Worm (Caenorhabditis elegans) whole organism, early embryonic: Measurements from ENCODE around the gene nas-11.

Source experiments
- B0310.2 ChIP-seq: sonication (generic microtip); optimal IDR thresholded peaks from 2 replicates; lab custom pipeline; 2016; ENCODE audit warnings: mild to moderate bottlenecking, missing genetic modification characterization, missing compliant biosample characterization
- F13C5.2 ChIP-seq: sonication (generic microtip); optimal IDR thresholded peaks from 2 replicates; lab custom pipeline; 2017; ENCODE audit warnings: mild to moderate bottlenecking, missing genetic modification characterization, inconsistent platforms, missing compliant biosample characterization
- aly-1 ChIP-seq: sonication (generic microtip); optimal IDR thresholded peaks from 2 replicates; lab custom pipeline; 2016; ENCODE audit warnings: missing genetic modification characterization, missing compliant biosample characterization
- ama-1 ChIP-seq: fragments of 150-350 bp; optimal IDR thresholded peaks from 2 replicates; lab custom pipeline; 2014
- ceh-13 ChIP-seq: fragments of 200-800 bp; sonication (Bioruptor generic); optimal IDR thresholded peaks from 2 replicates; lab custom pipeline; 2018; ENCODE audit warnings: mild to moderate bottlenecking, missing genetic modification characterization, missing compliant biosample characterization
- ceh-36 ChIP-seq: sonication (generic microtip); optimal IDR thresholded peaks from 2 replicates; lab custom pipeline; 2016; ENCODE audit warnings: missing genetic modification characterization, inconsistent platforms, missing compliant biosample characterization
- ets-7 ChIP-seq: sonication (generic microtip); optimal IDR thresholded peaks from 2 replicates; lab custom pipeline; 2016; ENCODE audit warnings: missing genotype, missing genetic modification characterization, missing compliant biosample characterization
- flt-1 ChIP-seq: fragments of 200-800 bp; sonication (Bioruptor generic); IDR thresholded peaks from 2 replicates; pipeline ENCODE4 v1.3.6; 2022; ENCODE audit warnings: missing genetic modification characterization, missing compliant biosample characterization
- hmbx-1 ChIP-seq: sonication (generic microtip); optimal IDR thresholded peaks from 2 replicates; lab custom pipeline; 2016; ENCODE audit warnings: mild to moderate bottlenecking, missing genetic modification characterization, missing compliant biosample characterization
- hmg-4 ChIP-seq: fragments of 200-800 bp; sonication (Bioruptor generic); optimal IDR thresholded peaks from 2 replicates; lab custom pipeline; 2018; ENCODE audit warnings: mild to moderate bottlenecking, missing genetic modification characterization, missing compliant biosample characterization
- hnd-1 ChIP-seq: sonication (generic microtip); optimal IDR thresholded peaks from 2 replicates; lab custom pipeline; 2016; ENCODE audit warnings: missing genetic modification characterization, missing compliant biosample characterization
- pes-1 ChIP-seq: fragments of 200-800 bp; sonication (Bioruptor generic); IDR thresholded peaks from 2 replicates; pipeline ENCODE4 v1.3.6; 2022; ENCODE audit warnings: missing genetic modification reagents, missing genetic modification characterization, missing compliant biosample characterization
- scrt-1 ChIP-seq: fragments of 200-800 bp; sonication (Bioruptor generic); IDR thresholded peaks from 2 replicates; pipeline ENCODE4 v1.3.6; 2022; ENCODE audit warnings: missing genetic modification characterization, missing compliant biosample characterization
- sea-1 ChIP-seq: fragments of 200-800 bp; sonication (Bioruptor generic); conservative IDR thresholded peaks from 2 replicates; pipeline ENCODE4 v1.3.6; 2022; ENCODE audit warnings: missing genetic modification characterization, missing compliant biosample characterization
- tbx-11 ChIP-seq: fragments of 200-800 bp; sonication (Bioruptor generic); IDR thresholded peaks from 2 replicates; pipeline ENCODE4 v1.3.6; 2022; ENCODE audit warnings: missing genetic modification characterization, missing compliant biosample characterization
- tbx-37 ChIP-seq: fragments of 200-800 bp; sonication (Bioruptor generic); conservative IDR thresholded peaks from 2 replicates; pipeline ENCODE4 v1.3.6; 2022; ENCODE audit warnings: missing genetic modification reagents, missing genetic modification characterization, missing compliant biosample characterization
- tra-4 ChIP-seq: sonication (generic microtip); optimal IDR thresholded peaks from 2 replicates; lab custom pipeline; 2017; ENCODE audit warnings: missing genetic modification characterization, missing compliant biosample characterization

The nas-11 gene

DNA sequence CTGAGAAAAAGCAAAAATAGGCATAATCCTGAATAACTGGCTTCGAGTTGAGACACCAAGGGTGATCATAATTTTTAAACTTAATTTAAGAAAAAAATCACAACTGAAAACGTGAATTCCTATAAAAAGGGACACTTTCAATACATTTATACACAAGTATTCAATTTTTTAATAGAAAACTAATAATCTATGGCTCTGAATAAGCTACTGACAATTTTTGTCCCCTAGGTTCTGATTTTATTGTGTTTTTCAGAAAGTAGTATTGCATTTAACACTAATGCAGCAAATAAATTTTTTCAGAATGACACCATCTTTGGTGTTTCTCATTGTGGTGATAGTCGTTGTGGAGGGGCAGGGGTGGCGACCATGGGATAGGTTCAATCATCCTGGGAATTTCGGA lies at the start of gene nas-11:
TSS of gene nas-11 (plus strand) at position 301 of the 400 bp plus-strand sequence.
- TF ChIP-seq hnd-1 (tag; lab: Kevin White, UChicago) (no peak), tbx-11 (no peak), ceh-36 (tag; lab: Kevin White, UChicago) (no peak), pes-1 (GFP tag; lab: Robert Waterston, UW) (no peak), ama-1 (lab: Kevin White, UChicago) (no peak), ets-7 (tag; lab: Kevin White, UChicago) (no peak), hmbx-1 (tag; lab: Kevin White, UChicago) (no peak), tbx-37 (no peak), ceh-13 (GFP tag; lab: Kevin White, UChicago) (no peak), F13C5.2 (tag; lab: Kevin White, UChicago) (no peak), sea-1 (no peak), flt-1 (GFP tag; lab: Robert Waterston, UW) (no peak), B0310.2 (no peak)

DNA sequence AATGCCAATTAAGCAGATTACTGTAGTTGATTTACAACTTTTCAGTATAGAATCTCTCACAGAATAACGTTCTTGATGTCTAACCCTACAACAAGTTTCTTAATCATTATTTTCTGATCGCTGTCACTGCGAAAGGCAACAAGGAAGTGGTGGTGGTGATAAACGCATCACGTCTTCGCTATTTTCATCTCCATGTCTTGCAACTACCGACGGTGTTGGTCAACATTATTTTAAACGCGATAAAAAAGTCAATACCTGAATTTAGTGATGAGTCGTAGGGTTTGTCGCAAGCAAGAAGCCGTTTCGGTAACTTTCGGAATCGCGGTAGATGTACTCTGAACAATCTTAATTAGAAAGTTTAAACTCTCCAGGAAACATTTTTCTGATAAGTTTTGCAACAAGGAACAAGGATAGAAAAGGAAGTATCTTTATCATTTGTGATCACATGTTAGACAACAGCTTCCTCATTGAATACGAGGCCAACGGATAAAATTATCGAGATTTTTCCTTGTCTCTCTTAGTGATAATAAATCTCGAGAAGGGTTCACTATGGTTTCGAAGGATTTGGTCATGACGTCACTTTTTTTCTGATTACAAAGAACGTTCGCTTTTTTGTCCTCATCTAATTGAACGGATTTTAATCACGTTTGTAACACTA lies 49.5 kb upstream of the nas-11 start:
- TF ChIP-seq B0310.2, result no peak
- TF ChIP-seq ets-7 (tag; lab: Kevin White, UChicago), result no peak
- no peak for TF ChIP-seq sea-1
- no peak for TF ChIP-seq ama-1 (lab: Kevin White, UChicago)
- no peak for TF ChIP-seq aly-1 (tag; lab: Kevin White, UChicago)
- no peak for TF ChIP-seq scrt-1 (GFP tag; lab: Robert Waterston, UW)

DNA sequence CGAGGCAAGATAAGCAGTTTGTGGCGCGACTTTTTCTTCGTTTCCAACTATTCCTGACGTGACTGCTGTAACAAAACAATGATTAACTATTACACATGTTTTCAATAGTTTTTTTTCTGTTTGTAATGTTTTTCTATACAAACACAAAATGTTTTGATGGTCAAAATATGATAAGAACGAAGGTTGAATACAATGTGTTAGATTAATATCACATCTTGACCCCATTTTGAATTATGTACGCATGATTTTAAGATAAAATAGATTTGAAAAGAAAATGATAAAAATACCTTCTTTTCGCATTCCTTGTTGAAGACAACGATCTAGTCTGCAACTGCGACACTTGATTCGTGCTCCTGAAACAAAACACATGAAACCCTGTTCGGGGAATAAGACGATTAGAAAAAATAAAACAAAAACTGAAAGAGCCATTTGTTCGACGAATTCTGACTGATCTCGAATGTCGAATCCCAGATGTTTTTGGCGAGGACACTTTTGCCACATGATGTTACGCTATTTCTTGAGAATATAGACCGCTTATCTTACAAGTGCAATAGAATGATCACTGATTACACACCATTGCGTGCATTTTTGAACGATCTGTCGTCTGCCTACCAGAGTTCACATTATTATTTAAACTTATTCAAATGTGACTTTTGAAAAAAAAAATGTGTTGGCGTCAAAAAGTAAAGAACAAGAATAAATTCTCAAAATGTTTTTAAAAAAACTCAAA lies 48.1 kb upstream of the nas-11 start:
- TF ChIP-seq pes-1 (GFP tag; lab: Robert Waterston, UW) (no peak), ama-1 (lab: Kevin White, UChicago) (no peak), flt-1 (GFP tag; lab: Robert Waterston, UW) (no peak), ets-7 (tag; lab: Kevin White, UChicago) (no peak), F13C5.2 (tag; lab: Kevin White, UChicago) (no peak), tbx-11 (no peak), tbx-37 (no peak), ceh-36 (tag; lab: Kevin White, UChicago) (no peak)

DNA sequence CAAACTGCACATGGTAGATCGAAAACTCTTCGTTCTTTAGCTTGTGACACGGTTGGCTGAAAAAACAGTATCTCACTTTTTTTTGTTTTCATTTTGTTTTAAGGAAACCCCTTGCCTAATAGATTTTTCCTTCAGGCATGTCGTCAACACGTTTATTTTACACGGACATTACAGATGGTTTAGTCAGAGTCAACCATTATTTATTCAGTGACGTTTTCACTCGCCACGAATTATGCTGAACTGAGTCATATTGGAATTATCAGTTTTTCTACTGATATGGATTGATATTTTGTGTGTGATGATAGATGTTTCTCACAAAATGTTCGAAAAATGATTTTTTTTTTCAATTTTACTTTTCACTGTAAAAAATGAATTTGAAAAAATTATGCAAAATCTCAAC lies 45.9 kb upstream of the nas-11 start:
- TF ChIP-seq ceh-13 (GFP tag; lab: Kevin White, UChicago) (no peak), hmg-4 (GFP tag; lab: Kevin White, UChicago) (no peak), tra-4 (tag; lab: Kevin White, UChicago) (no peak), F13C5.2 (tag; lab: Kevin White, UChicago) (no peak), flt-1 (GFP tag; lab: Robert Waterston, UW) (no peak), ets-7 (tag; lab: Kevin White, UChicago) (no peak), ama-1 (lab: Kevin White, UChicago) (no peak), B0310.2 (no peak), scrt-1 (GFP tag; lab: Robert Waterston, UW) (no peak), aly-1 (tag; lab: Kevin White, UChicago) (no peak), tbx-37 (no peak), pes-1 (GFP tag; lab: Robert Waterston, UW) (no peak), sea-1 (no peak), hnd-1 (tag; lab: Kevin White, UChicago) (no peak), ceh-36 (tag; lab: Kevin White, UChicago) (no peak), tbx-11 (no peak)

DNA sequence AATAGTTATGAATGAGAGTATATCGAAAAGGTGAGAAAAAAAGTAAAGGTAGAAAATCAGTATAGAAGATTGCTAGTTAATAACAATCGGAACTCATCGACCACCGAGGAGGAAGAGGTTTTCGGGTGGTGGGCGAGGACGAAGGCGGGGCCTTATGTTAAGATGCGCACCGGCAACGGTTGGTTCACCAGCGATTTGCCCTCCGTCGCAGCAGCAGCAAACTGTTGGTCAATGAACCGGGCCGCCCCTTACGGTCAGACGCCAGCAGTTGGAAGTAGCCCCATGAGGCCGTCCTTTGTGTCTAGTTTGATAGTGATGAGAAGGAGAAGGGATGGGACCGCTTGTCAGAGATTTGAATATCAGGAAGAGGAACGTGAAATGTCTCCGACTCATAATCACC lies 44.5 kb upstream of the nas-11 start, which contains the start of gene nhr-137:
TSS of gene nhr-137 (minus strand) at position 101 of the 400 bp plus-strand sequence.
- TF ChIP-seq ceh-13 (GFP tag; lab: Kevin White, UChicago) (no peak), ets-7 (tag; lab: Kevin White, UChicago) (no peak), aly-1 (tag; lab: Kevin White, UChicago) (no peak), hmg-4 (GFP tag; lab: Kevin White, UChicago) (no peak), sea-1 (no peak), ama-1 (lab: Kevin White, UChicago) (no peak), tra-4 (tag; lab: Kevin White, UChicago) (no peak), tbx-11 (no peak)

DNA sequence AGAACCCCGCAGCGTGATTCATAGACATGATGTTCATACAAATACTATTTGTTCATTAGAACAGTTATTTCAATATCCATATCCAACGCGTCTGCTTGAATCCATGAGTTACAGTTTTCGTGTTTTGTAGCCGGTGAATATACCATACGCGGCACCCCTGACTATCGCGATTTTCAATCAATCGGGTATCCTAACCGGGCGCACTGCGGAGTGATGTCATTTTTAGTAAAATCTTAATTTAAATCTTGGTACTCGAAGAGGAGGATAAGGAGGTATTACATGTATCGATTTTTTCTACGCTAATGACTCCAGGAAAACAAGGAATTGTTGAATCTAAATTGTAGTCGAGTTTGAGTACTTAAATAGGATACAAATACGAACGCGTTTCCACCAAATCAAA lies 44.0 kb upstream of the nas-11 start:
- TF ChIP-seq tra-4 (tag; lab: Kevin White, UChicago) (no peak), aly-1 (tag; lab: Kevin White, UChicago) (no peak), tbx-11 (no peak), flt-1 (GFP tag; lab: Robert Waterston, UW) (no peak), hmbx-1 (tag; lab: Kevin White, UChicago) (no peak), scrt-1 (GFP tag; lab: Robert Waterston, UW) (no peak), hmg-4 (GFP tag; lab: Kevin White, UChicago) (no peak), ama-1 (lab: Kevin White, UChicago) (no peak), F13C5.2 (tag; lab: Kevin White, UChicago) (no peak), B0310.2 (no peak), ceh-13 (GFP tag; lab: Kevin White, UChicago) (no peak), hnd-1 (tag; lab: Kevin White, UChicago) (no peak), ets-7 (tag; lab: Kevin White, UChicago) (no peak), pes-1 (GFP tag; lab: Robert Waterston, UW) (no peak), sea-1 (no peak)

DNA sequence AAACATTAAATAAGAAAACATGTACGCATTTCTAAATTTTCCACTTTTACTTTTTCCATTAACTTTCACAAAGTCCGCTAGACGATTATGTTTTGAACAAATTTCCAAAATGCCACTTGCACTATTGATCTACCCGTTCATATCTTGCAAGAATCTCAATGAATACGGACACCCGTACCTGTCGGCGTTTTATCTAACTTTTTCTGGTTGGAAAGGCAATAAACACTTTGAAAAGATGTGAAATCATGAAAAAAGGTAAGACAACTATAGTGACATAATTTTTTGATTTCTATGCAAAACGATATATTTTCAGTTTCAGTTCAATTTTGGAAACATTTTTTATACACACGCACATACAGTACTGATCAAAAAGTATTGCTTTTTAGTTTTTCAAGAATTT lies 41.7 kb upstream of the nas-11 start:
- TF ChIP-seq hmbx-1 (tag; lab: Kevin White, UChicago) (no peak), ama-1 (lab: Kevin White, UChicago) (no peak), tra-4 (tag; lab: Kevin White, UChicago) (no peak), ceh-36 (tag; lab: Kevin White, UChicago) (no peak), scrt-1 (GFP tag; lab: Robert Waterston, UW) (no peak), pes-1 (GFP tag; lab: Robert Waterston, UW) (no peak), aly-1 (tag; lab: Kevin White, UChicago) (no peak), ets-7 (tag; lab: Kevin White, UChicago) (no peak), ceh-13 (GFP tag; lab: Kevin White, UChicago) (no peak), hmg-4 (GFP tag; lab: Kevin White, UChicago) (no peak), hnd-1 (tag; lab: Kevin White, UChicago) (no peak), sea-1 (no peak), flt-1 (GFP tag; lab: Robert Waterston, UW) (no peak)
